Fruit fly (Drosophila melanogaster): ENCODE measurements around the gene Nubp2.

dm6 chr3L:20491525-20492132 lies 34.7 kb upstream of the Nubp2 start, which contains the start of gene ND-39:
- TF ChIP-seq CG15710 (tag; optimal IDR thresholded peaks at IDR 0.05) (no peak), CG34367 (tag; optimal IDR thresholded peaks at IDR 0.05) (no peak), Snoo (tag; optimal IDR thresholded peaks at IDR 0.05) (no peak), CG4496 (GFP tag; IDR thresholded peaks at IDR 0.05) (no peak), EcR (GFP tag; optimal IDR thresholded peaks at IDR 0.05) (no peak), CG32121 (GFP tag; IDR thresholded peaks at IDR 0.05) (no peak), CG12605 (GFP tag; IDR thresholded peaks at IDR 0.05) (no peak), CG10348 (GFP tag; IDR thresholded peaks at IDR 0.05) (no peak), CG8301 (tag; optimal IDR thresholded peaks at IDR 0.05) (no peak), Ets98B (GFP tag; IDR thresholded peaks at IDR 0.05) (no peak), CG17806 (tag; optimal IDR thresholded peaks at IDR 0.05) (no peak)
